Worm (Caenorhabditis elegans) whole organism, late embryonic: ENCODE measurements around the gene R03H10.4.

Source experiments
- ets-4 ChIP-seq: sonication (generic microtip); optimal IDR thresholded peaks from 2 replicates; lab custom pipeline; 2016; ENCODE audit warnings: missing genetic modification characterization, missing compliant biosample characterization
- hlh-15 ChIP-seq: sonication (generic microtip); optimal IDR thresholded peaks from 2 replicates; lab custom pipeline; 2016; ENCODE audit warnings: missing genetic modification characterization, missing compliant biosample characterization
- hlh-6 ChIP-seq: sonication (generic microtip); optimal IDR thresholded peaks from 2 replicates; lab custom pipeline; 2016; ENCODE audit warnings: missing genotype, missing genetic modification characterization, missing compliant biosample characterization
- mec-3 ChIP-seq: sonication (generic microtip); optimal IDR thresholded peaks from 2 replicates; lab custom pipeline; 2016; ENCODE audit warnings: borderline replicate concordance, missing genetic modification characterization, missing compliant biosample characterization
- nfya-1 ChIP-seq: sonication (generic microtip); optimal IDR thresholded peaks from 2 replicates; lab custom pipeline; 2017; ENCODE audit warnings: missing genetic modification characterization, mild to moderate bottlenecking, missing compliant biosample characterization, antibody characterized with exemption, moderate library complexity
- pag-3 ChIP-seq: sonication (generic microtip); optimal IDR thresholded peaks from 2 replicates; lab custom pipeline; 2016; ENCODE audit warnings: missing compliant biosample characterization, missing genetic modification characterization, borderline replicate concordance
- sox-4 ChIP-seq: sonication (generic microtip); optimal IDR thresholded peaks from 2 replicates; lab custom pipeline; 2017; ENCODE audit warnings: mild to moderate bottlenecking, missing genetic modification characterization, inconsistent platforms, missing compliant biosample characterization

ce11 chrII:4209071-4209747, 40.9 kb upstream of the R03H10.4 start, which contains the start of gene F31D5.6:
- TF ChIP-seq ets-4 (tag; lab: Kevin White, UChicago) = no peak
- no peak for TF ChIP-seq sox-4
- TF ChIP-seq mec-3 = no peak
- TF ChIP-seq nfya-1 (tag; lab: Kevin White, UChicago) = no peak
- no peak for TF ChIP-seq hlh-6 (tag; lab: Kevin White, UChicago)
- no peak for TF ChIP-seq hlh-15 (tag; lab: Kevin White, UChicago)
- no peak for TF ChIP-seq pag-3 (tag; lab: Kevin White, UChicago)
